Fruit fly (Drosophila melanogaster) whole organism, embryonic: ENCODE results near the gene CG3748.

Experiments
- CG11093 ChIP-seq: fragments of 200-800 bp; sonication (Bioruptor generic); IDR thresholded peaks from 3 replicates; pipeline ENCODE4 v1.3.6; 2022; ENCODE audit warnings: missing biosample characterization, missing genetic modification characterization
- CG15601 ChIP-seq: fragments of 200-800 bp; sonication (Bioruptor generic); optimal IDR thresholded peaks from 3 replicates; lab custom pipeline; 2019; ENCODE audit warnings: missing biosample characterization, mild to moderate bottlenecking, missing genetic modification characterization, moderate library complexity
- CG5953 ChIP-seq: fragments of 200-800 bp; sonication (Bioruptor generic); IDR thresholded peaks from 2 replicates; pipeline ENCODE4 v1.3.6; 2022; ENCODE audit warnings: missing biosample characterization, missing genetic modification characterization
- CG6654 ChIP-seq: fragments of 200-800 bp; sonication (Bioruptor generic); optimal IDR thresholded peaks from 2 replicates; lab custom pipeline; 2017; ENCODE audit warnings: missing biosample characterization, mild to moderate bottlenecking, missing genetic modification characterization
- ERR ChIP-seq: fragments of 200-800 bp; sonication (Bioruptor generic); optimal IDR thresholded peaks from 2 replicates; lab custom pipeline; 2016; ENCODE audit warnings: missing biosample characterization, missing genetic modification characterization
- MESR4 ChIP-seq: fragments of 200-800 bp; sonication (Bioruptor generic); optimal IDR thresholded peaks from 2 replicates; lab custom pipeline; 2018; ENCODE audit warnings: missing biosample characterization, mild to moderate bottlenecking, missing genetic modification characterization, moderate library complexity
- Max ChIP-seq: fragments of 200-800 bp; sonication (Bioruptor generic); optimal IDR thresholded peaks from 2 replicates; lab custom pipeline; 2016; ENCODE audit warnings: missing biosample characterization, mild to moderate bottlenecking, missing genetic modification characterization
- amos ChIP-seq: fragments of 200-800 bp; sonication (Bioruptor generic); IDR thresholded peaks from 2 replicates; pipeline ENCODE4 v1.3.6; 2022; ENCODE audit warnings: missing biosample characterization, missing genetic modification characterization; ENCODE audit not compliant: partially characterized antibody
- jumu ChIP-seq: fragments of 200-800 bp; sonication (Bioruptor generic); optimal IDR thresholded peaks from 3 replicates; lab custom pipeline; 2016; ENCODE audit warnings: missing biosample characterization, missing genetic modification characterization
- klu ChIP-seq: fragments of 200-800 bp; sonication (Bioruptor generic); IDR thresholded peaks from 2 replicates; pipeline ENCODE4 v1.3.6; 2022; ENCODE audit warnings: missing biosample characterization, missing genetic modification characterization
- pan ChIP-seq, 4 experiments: fragments of >200 bp in 3 of 4; fragments of 200-800 bp in 1 of 4; sonication (Bioruptor generic) in 1 of 4; optimal IDR thresholded peaks in 3 of 4; IDR thresholded peaks in 1 of 4; 2 replicates each; pipeline versions ENCODE4 v1.3.6 to Lab custom; 2017 to 2022; ENCODE audit warnings: missing biosample characterization in 2 of 4, missing genetic modification characterization in 2 of 4, mixed read lengths in 1 of 4
- slbo ChIP-seq: fragments of 200-800 bp; sonication (Bioruptor generic); IDR thresholded peaks from 2 replicates; pipeline ENCODE4 v1.3.6; 2022; ENCODE audit warnings: missing biosample characterization, missing genetic modification characterization
- tup ChIP-seq: fragments of 200-800 bp; sonication (Bioruptor generic); optimal IDR thresholded peaks from 2 replicates; lab custom pipeline; 2016; ENCODE audit warnings: missing biosample characterization, mild to moderate bottlenecking, missing genetic modification characterization, moderate library complexity
- usp ChIP-seq: fragments of >200 bp; optimal IDR thresholded peaks from 2 replicates; lab custom pipeline; 2017; ENCODE audit warnings: missing biosample characterization, missing genetic modification characterization

DNA sequence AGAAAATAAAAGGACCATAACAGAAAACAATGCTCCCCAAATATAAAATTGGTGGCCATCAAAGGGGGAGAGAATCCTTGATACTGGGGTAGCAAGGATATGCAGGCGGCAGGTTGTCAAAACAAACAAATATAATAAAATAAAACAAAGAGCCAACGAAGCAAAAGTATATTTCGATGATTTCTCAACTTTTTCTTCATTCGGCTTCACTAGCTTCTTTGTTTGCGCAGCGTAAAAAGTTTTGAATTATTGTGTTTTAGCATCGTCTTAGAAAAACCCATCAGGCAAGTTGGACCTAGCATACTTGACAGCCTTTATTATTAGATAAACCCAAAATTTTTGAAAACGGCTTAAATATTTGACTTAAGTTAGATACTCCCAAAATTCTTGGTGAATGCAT is at the start of gene CG3748:
- TF ChIP-seq jumu (GFP tag; lab: Kevin White, UChicago) (no peak), amos (GFP tag; lab: Robert Waterston, UW) (no peak), CG11093 (GFP tag; lab: Robert Waterston, UW) (no peak), MESR4 (GFP tag; lab: Kevin White, UChicago) (no peak), ERR (GFP tag; lab: Kevin White, UChicago) (no peak), CG15601 (tag; lab: Kevin White, UChicago) (no peak), pan (optimal IDR thresholded peaks at IDR 0.05; lab: Kevin White, UChicago) (no peak), pan (GFP tag; optimal IDR thresholded peaks at IDR 0.05 in 1 of 2, IDR thresholded peaks at IDR 0.05 in 1 of 2) (no peak), usp (GFP tag; lab: Kevin White, UChicago) (no peak), tup (GFP tag; lab: Kevin White, UChicago) (no peak), CG5953 (GFP tag; lab: Robert Waterston, UW) (no peak), slbo (GFP tag; lab: Robert Waterston, UW) (no peak), klu (GFP tag; lab: Robert Waterston, UW) (no peak), CG6654 (GFP tag; lab: Kevin White, UChicago) (no peak), Max (GFP tag; lab: Kevin White, UChicago) (no peak)
